Worm (Caenorhabditis elegans) whole organism, L3 larva: ENCODE results near the gene F35B3.3.

ENCODE experiments used
- ZK546.5 ChIP-seq: sonication (generic microtip); optimal IDR thresholded peaks from 2 replicates; lab custom pipeline; 2017; ENCODE audit warnings: missing biosample characterization, missing genetic modification characterization
- daf-12 ChIP-seq: fragments of 150-350 bp; optimal IDR thresholded peaks from 2 replicates; lab custom pipeline; 2014; ENCODE audit warnings: missing biosample characterization, missing genetic modification reagents, missing genetic modification characterization
- elt-3 ChIP-seq, 3 experiments: fragments of 150-350 bp in 1 of 3; sonication (generic microtip) in 2 of 3; optimal IDR thresholded peaks; 2 replicates in 2 of 3; 4 replicates in 1 of 3; lab custom pipeline; 2014 to 2017; ENCODE audit warnings: missing biosample characterization in 3 of 3, missing genetic modification characterization in 3 of 3
- jun-1 ChIP-seq: fragments of 150-350 bp; optimal IDR thresholded peaks from 2 replicates; lab custom pipeline; 2014; ENCODE audit warnings: missing biosample characterization, missing genetic modification reagents, missing genetic modification characterization
- nhr-23 ChIP-seq: fragments of 150-350 bp; optimal IDR thresholded peaks from 2 replicates; lab custom pipeline; 2014; ENCODE audit warnings: missing biosample characterization, missing genetic modification reagents, missing genetic modification characterization
- nhr-237 ChIP-seq: fragments of 150-350 bp; optimal IDR thresholded peaks from 2 replicates; lab custom pipeline; 2014; ENCODE audit warnings: missing biosample characterization, missing genetic modification characterization
- nhr-25 ChIP-seq: sonication (generic microtip); optimal IDR thresholded peaks from 2 replicates; lab custom pipeline; 2017; ENCODE audit warnings: missing biosample characterization, missing genetic modification characterization
- unc-39 ChIP-seq: sonication (generic microtip); optimal IDR thresholded peaks from 4 replicates; lab custom pipeline; 2017; ENCODE audit warnings: missing biosample characterization, missing genetic modification characterization
- unc-62 ChIP-seq: fragments of 150-350 bp; sonication (generic microtip); optimal IDR thresholded peaks from 4 replicates; lab custom pipeline; 2014; ENCODE audit warnings: missing biosample characterization, missing genetic modification reagents, missing genetic modification characterization
- ztf-11 ChIP-seq: fragments of 150-350 bp; optimal IDR thresholded peaks from 2 replicates; lab custom pipeline; 2014; ENCODE audit warnings: missing biosample characterization, missing genetic modification characterization

- TF ChIP-seq daf-12 (tag; lab: Kevin White, UChicago) (no peak), elt-3 (tag; optimal IDR thresholded peaks at IDR 0.05; lab: Kevin White, UChicago) (no peak), jun-1 (no peak), ztf-11 (no peak), nhr-25 (no peak), unc-39 (no peak), nhr-237 (no peak), ZK546.5 (tag; lab: Kevin White, UChicago) (no peak), unc-62 (no peak), nhr-23 (tag; lab: Kevin White, UChicago) (no peak)
These were observed 42.8 kb downstream of the F35B3.3 start for ce11 chrX:17055836-17056783.
